Fruit fly (Drosophila melanogaster): ENCODE data around the gene CG46281.

CG46281 gene

DNA sequence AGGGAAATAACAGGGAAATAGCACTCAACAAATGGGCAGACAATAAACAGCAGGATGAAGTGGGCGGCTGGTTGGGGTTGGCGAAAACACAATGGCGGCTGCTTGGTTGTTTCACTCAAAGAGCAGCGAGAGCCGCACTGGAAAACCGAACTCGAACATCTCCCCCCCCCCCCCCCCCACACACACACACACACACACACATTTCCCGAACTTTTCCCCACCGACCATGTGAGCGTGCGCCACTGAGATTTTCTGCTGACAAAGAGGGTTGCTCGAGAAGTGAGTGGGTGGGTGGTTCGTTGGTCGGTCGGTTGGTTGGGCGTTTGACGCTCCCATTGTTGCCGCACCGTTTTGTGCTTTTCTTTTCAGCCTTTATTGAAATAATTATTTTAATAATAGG lies 43.1 kb upstream of the CG46281 start:
- TF ChIP-seq Hnf4 (GFP tag; optimal IDR thresholded peaks at IDR 0.05) (no peak), tai (GFP tag; optimal IDR thresholded peaks at IDR 0.05) (no peak), rgr (GFP tag; optimal IDR thresholded peaks at IDR 0.05) (no peak), Rel (GFP tag; optimal IDR thresholded peaks at IDR 0.05) (no peak), Rel (tag; optimal IDR thresholded peaks at IDR 0.05) (no peak), Mio (GFP tag; optimal IDR thresholded peaks at IDR 0.05) (no peak)

DNA sequence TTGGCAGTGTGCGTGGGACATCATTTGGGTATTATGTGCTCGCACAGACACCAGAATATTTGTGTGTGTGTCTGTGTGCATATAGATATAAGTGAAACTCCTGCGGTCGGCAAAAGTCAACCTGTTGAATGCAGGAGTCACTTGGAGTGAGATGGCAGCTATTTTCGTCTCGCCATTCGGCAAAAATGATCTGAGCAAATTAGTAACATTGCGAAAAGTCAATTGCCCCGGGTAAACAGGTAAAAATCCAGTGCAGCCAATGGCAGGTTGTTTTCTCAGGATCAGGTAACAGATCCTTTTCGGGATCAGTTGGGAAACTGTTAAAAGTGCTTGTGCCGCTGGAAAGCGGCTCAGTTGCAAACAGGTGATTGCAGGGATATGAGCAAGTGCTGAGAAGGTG lies 41.9 kb upstream of the CG46281 start:
- TF ChIP-seq Dif (GFP tag; optimal IDR thresholded peaks at IDR 0.05; ENCODE audit: partially characterized antibody) (no peak), Abd-B (GFP tag; optimal IDR thresholded peaks at IDR 0.05) (no peak), dsf (GFP tag; optimal IDR thresholded peaks at IDR 0.05; ENCODE audit: borderline replicate concordance) (no peak), N (GFP tag; optimal IDR thresholded peaks at IDR 0.05) (no peak), usp (GFP tag; optimal IDR thresholded peaks at IDR 0.05) (no peak), tai (GFP tag; optimal IDR thresholded peaks at IDR 0.05) (no peak), pan (optimal IDR thresholded peaks at IDR 0.05) (no peak), Mio (GFP tag; optimal IDR thresholded peaks at IDR 0.05) (no peak), sage (GFP tag; optimal IDR thresholded peaks at IDR 0.05) (no peak), dmrt93B (GFP tag; optimal IDR thresholded peaks at IDR 0.05) (no peak), br (GFP tag; optimal IDR thresholded peaks at IDR 0.05) (no peak), Hr83 (GFP tag; optimal IDR thresholded peaks at IDR 0.05; ENCODE audit: poor library complexity, severe bottlenecking) (no peak), Hnf4 (GFP tag; optimal IDR thresholded peaks at IDR 0.05) (no peak), CG9705 (GFP tag; optimal IDR thresholded peaks at IDR 0.05) (no peak), foxo (GFP tag; optimal IDR thresholded peaks at IDR 0.05) (no peak), OdsH (GFP tag; optimal IDR thresholded peaks at IDR 0.05) (no peak), HLH106 (tag; optimal IDR thresholded peaks at IDR 0.05) (no peak), lola (GFP tag; optimal IDR thresholded peaks at IDR 0.05) (no peak), Dfd (GFP tag; optimal IDR thresholded peaks at IDR 0.05) (no peak), CG32264 (GFP tag; optimal IDR thresholded peaks at IDR 0.05) (no peak)

DNA sequence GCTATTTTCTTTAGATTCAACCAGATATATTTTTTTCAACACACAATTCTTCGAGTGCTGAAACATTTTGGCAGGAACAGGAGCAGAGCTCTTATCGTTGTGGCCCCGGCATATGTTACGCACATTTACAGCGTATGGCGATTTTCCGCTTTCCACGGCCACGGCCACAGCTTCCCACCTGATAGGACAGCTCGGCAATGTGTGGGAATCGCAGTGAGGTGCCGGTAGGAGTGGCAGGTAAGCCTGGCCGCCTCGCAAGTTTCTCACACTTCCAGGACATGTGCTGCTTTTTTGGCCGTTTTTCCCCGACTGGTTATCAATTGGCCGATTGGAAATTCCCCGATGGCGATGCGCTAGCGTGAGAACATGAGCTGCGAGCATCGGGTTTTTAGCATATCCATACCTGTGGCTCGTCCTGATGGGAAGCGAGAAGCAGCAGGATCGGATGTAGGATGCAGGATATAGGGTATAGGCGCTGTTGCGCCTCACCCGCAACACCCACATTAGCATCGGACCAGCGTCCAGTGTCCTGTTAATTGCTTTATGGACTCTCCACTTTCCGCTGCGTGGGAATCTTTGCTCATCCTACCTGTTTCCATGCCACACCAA lies 40.0 kb upstream of the CG46281 start:
- TF ChIP-seq HLH106 (tag; optimal IDR thresholded peaks at IDR 0.05) (no peak), Mio (GFP tag; optimal IDR thresholded peaks at IDR 0.05) (no peak)

- TF ChIP-seq Abd-B (GFP tag; optimal IDR thresholded peaks at IDR 0.05) (no peak), sage (GFP tag; optimal IDR thresholded peaks at IDR 0.05) (no peak), dmrt93B (GFP tag; optimal IDR thresholded peaks at IDR 0.05) (peak; percentile 63), brk (GFP tag; optimal IDR thresholded peaks at IDR 0.05) (peak; percentile 10), sv (GFP tag; optimal IDR thresholded peaks at IDR 0.05) (peak; percentile 34), br (GFP tag; optimal IDR thresholded peaks at IDR 0.05) (peak; percentile 54), CrebA (GFP tag; optimal IDR thresholded peaks at IDR 0.05; ENCODE audit: borderline replicate concordance) (no peak), foxo (GFP tag; optimal IDR thresholded peaks at IDR 0.05) (peak in 1 of 2 experiments; percentile 66), jim (GFP tag; optimal IDR thresholded peaks at IDR 0.05) (no peak), Jra (GFP tag; optimal IDR thresholded peaks at IDR 0.05) (peak; percentile 43), lola (GFP tag; optimal IDR thresholded peaks at IDR 0.05) (no peak), CG32264 (GFP tag; optimal IDR thresholded peaks at IDR 0.05) (peak; percentile 9), Dif (GFP tag; optimal IDR thresholded peaks at IDR 0.05; ENCODE audit: partially characterized antibody) (no peak), Hnf4 (GFP tag; optimal IDR thresholded peaks at IDR 0.05) (no peak), pan (optimal IDR thresholded peaks at IDR 0.05) (no peak), h (GFP tag; optimal IDR thresholded peaks at IDR 0.05) (peak; percentile 70), psq (GFP tag; optimal IDR thresholded peaks at IDR 0.05) (peak; percentile 37), usp (GFP tag; optimal IDR thresholded peaks at IDR 0.05) (no peak), CG9705 (GFP tag; optimal IDR thresholded peaks at IDR 0.05) (peak; percentile 66), ey (GFP tag; optimal IDR thresholded peaks at IDR 0.05) (peak; percentile 17), Hr78 (GFP tag; optimal IDR thresholded peaks at IDR 0.05) (no peak), dsf (GFP tag; optimal IDR thresholded peaks at IDR 0.05; ENCODE audit: borderline replicate concordance) (peak; percentile 47), Myc (optimal IDR thresholded peaks at IDR 0.05) (no peak), fru (GFP tag; optimal IDR thresholded peaks at IDR 0.05) (peak; percentile 35), tai (GFP tag; optimal IDR thresholded peaks at IDR 0.05) (no peak), N (GFP tag; optimal IDR thresholded peaks at IDR 0.05) (no peak), OdsH (GFP tag; optimal IDR thresholded peaks at IDR 0.05) (peak; percentile 67), Mio (GFP tag; optimal IDR thresholded peaks at IDR 0.05) (no peak), Dfd (GFP tag; optimal IDR thresholded peaks at IDR 0.05) (no peak), HLH106 (tag; optimal IDR thresholded peaks at IDR 0.05) (peak; percentile 61), rgr (GFP tag; optimal IDR thresholded peaks at IDR 0.05) (peak; percentile 84), dl (GFP tag; optimal IDR thresholded peaks at IDR 0.05; ENCODE audit: insufficient read depth in 1 of 2, partially characterized antibody in 2 of 2) (no peak), GATAd (GFP tag; optimal IDR thresholded peaks at IDR 0.05) (peak; percentile 37), Sp1 (GFP tag; optimal IDR thresholded peaks at IDR 0.05) (peak; percentile 66), Rel (GFP tag; optimal IDR thresholded peaks at IDR 0.05) (no peak), Rel (tag; optimal IDR thresholded peaks at IDR 0.05) (no peak), Hr83 (GFP tag; optimal IDR thresholded peaks at IDR 0.05; ENCODE audit: poor library complexity, severe bottlenecking) (peak; percentile 74)
Observed at dm6 chr3R:13068022-13068421, 37.9 kb upstream of the CG46281 start.

Data from whole organism, wandering third instar larva.